Fruit fly (Drosophila melanogaster) whole organism, wandering third instar larva: ENCODE results near the gene CG14262.
A peak's percentile ranks its signal among the peaks of the same experiment; 100 is the strongest.

Source experiments
- br ChIP-seq: fragments of 200-800 bp; sonication (Bioruptor generic); optimal IDR thresholded peaks from 2 replicates; lab custom pipeline; 2016; ENCODE audit warnings: missing biosample characterization, missing genetic modification characterization
- dmrt93B ChIP-seq: fragments of 200-800 bp; sonication (Bioruptor generic); optimal IDR thresholded peaks from 2 replicates; lab custom pipeline; 2018; ENCODE audit warnings: missing biosample characterization, mild to moderate bottlenecking, missing genetic modification characterization
- ey ChIP-seq: fragments of 200-800 bp; sonication (Bioruptor generic); optimal IDR thresholded peaks from 2 replicates; lab custom pipeline; 2016; ENCODE audit warnings: missing biosample characterization, missing genetic modification characterization
- pan ChIP-seq: fragments of >200 bp; optimal IDR thresholded peaks from 2 replicates; lab custom pipeline; 2017
- psq ChIP-seq: fragments of 200-800 bp; sonication (Bioruptor generic); optimal IDR thresholded peaks from 3 replicates; lab custom pipeline; 2017; ENCODE audit warnings: missing biosample characterization, mild to moderate bottlenecking, missing genetic modification characterization, moderate library complexity
- sage ChIP-seq: fragments of 200-800 bp; sonication (Bioruptor generic); optimal IDR thresholded peaks from 2 replicates; lab custom pipeline; 2016; ENCODE audit warnings: missing biosample characterization, mild to moderate bottlenecking, missing genetic modification characterization
- usp ChIP-seq: fragments of >200 bp; optimal IDR thresholded peaks from 2 replicates; lab custom pipeline; 2017; ENCODE audit warnings: missing biosample characterization, missing genetic modification characterization

dm6 chr3R:27217465-27218059 is 47.7 kb downstream of the CG14262 start:
- TF ChIP-seq pan (no peak), usp (no peak), psq (GFP tag; lab: Kevin White, UChicago) (peak; percentile 69), sage (GFP tag; lab: Kevin White, UChicago) (peak; percentile 25), dmrt93B (peak; percentile 35), br (peak; percentile 46), ey (GFP tag; lab: Kevin White, UChicago) (peak; percentile 66)
